Worm (Caenorhabditis elegans): ENCODE results near the gene ttx-3.

ce11 chrX:11718751-11719150 is 50.4 kb downstream of the ttx-3 start:
- TF ChIP-seq zip-4 (GFP tag; optimal IDR thresholded peaks at IDR 0.05) (no peak), skn-1 (tag; optimal IDR thresholded peaks at IDR 0.05) (no peak), elt-3 (tag; optimal IDR thresholded peaks at IDR 0.05) (no peak), nhr-237 (tag; optimal IDR thresholded peaks at IDR 0.05) (no peak), aha-1 (tag; optimal IDR thresholded peaks at IDR 0.05) (no peak)

Data from whole organism, L1 larva.